Fruit fly (Drosophila melanogaster) whole organism, embryonic: Measurements from ENCODE around the gene TpnC25D.

Experiments
- Ada2b ChIP-seq: fragments of 200-800 bp; sonication (Bioruptor generic); IDR thresholded peaks from 2 replicates; pipeline ENCODE4 v1.3.6; 2022; ENCODE audit warnings: missing biosample characterization, missing genetic modification characterization
- Blimp-1 ChIP-seq: fragments of 200-800 bp; sonication (Bioruptor generic); optimal IDR thresholded peaks from 3 replicates; lab custom pipeline; 2018; ENCODE audit warnings: missing biosample characterization, missing genetic modification characterization, mild to moderate bottlenecking, moderate library complexity, missing genetic modification reagents
- Bteb2 ChIP-seq: fragments of 200-800 bp; sonication (Bioruptor generic); optimal IDR thresholded peaks from 2 replicates; lab custom pipeline; 2016; ENCODE audit warnings: missing biosample characterization, missing genetic modification characterization
- CG10979 ChIP-seq: fragments of 200-800 bp; sonication (Bioruptor generic); optimal IDR thresholded peaks from 2 replicates; lab custom pipeline; 2018; ENCODE audit warnings: missing biosample characterization, mild to moderate bottlenecking, missing genetic modification characterization, moderate library complexity
- CG11696 ChIP-seq: fragments of 200-800 bp; sonication (Bioruptor generic); IDR thresholded peaks from 2 replicates; pipeline ENCODE4 v1.3.6; 2022; ENCODE audit warnings: missing biosample characterization, missing genetic modification characterization
- CG12391 ChIP-seq: fragments of 200-800 bp; sonication (Bioruptor generic); optimal IDR thresholded peaks from 3 replicates; lab custom pipeline; 2018; ENCODE audit warnings: missing biosample characterization, mild to moderate bottlenecking, missing genetic modification characterization, moderate library complexity
- CG17328 ChIP-seq: fragments of 200-800 bp; sonication (Bioruptor generic); IDR thresholded peaks from 2 replicates; pipeline ENCODE4 v1.3.6; 2022; ENCODE audit warnings: missing biosample characterization, missing genetic modification characterization
- CG17359 ChIP-seq: fragments of 200-800 bp; sonication (Bioruptor generic); optimal IDR thresholded peaks from 3 replicates; lab custom pipeline; 2018; ENCODE audit warnings: missing biosample characterization, mild to moderate bottlenecking, missing genetic modification characterization, moderate library complexity
- CG17829 ChIP-seq: fragments of 200-800 bp; optimal IDR thresholded peaks from 2 replicates; lab custom pipeline; 2019; ENCODE audit warnings: missing biosample characterization, mild to moderate bottlenecking, missing genetic modification characterization, moderate library complexity
- CG18262 ChIP-seq: fragments of 200-800 bp; optimal IDR thresholded peaks from 3 replicates; lab custom pipeline; 2019; ENCODE audit warnings: missing biosample characterization, mild to moderate bottlenecking, missing genetic modification characterization, moderate library complexity
- CG8765 ChIP-seq: fragments of 200-800 bp; sonication (Bioruptor generic); IDR thresholded peaks from 2 replicates; pipeline ENCODE4 v1.3.6; 2022; ENCODE audit warnings: missing biosample characterization, missing genetic modification characterization
- Doc2 ChIP-seq: fragments of 200-800 bp; sonication (Bioruptor generic); IDR thresholded peaks from 2 replicates; pipeline ENCODE4 v1.3.6; 2022; ENCODE audit warnings: missing biosample characterization, missing genetic modification characterization
- H15 ChIP-seq: fragments of 200-800 bp; sonication (Bioruptor generic); IDR thresholded peaks from 3 replicates; pipeline ENCODE4 v1.3.6; 2022; ENCODE audit warnings: missing biosample characterization, missing genetic modification characterization
- H2.0 ChIP-seq: fragments of 200-800 bp; sonication (Bioruptor generic); IDR thresholded peaks from 2 replicates; pipeline ENCODE4 v1.3.6; 2022; ENCODE audit warnings: missing biosample characterization, missing genetic modification characterization
- Med ChIP-seq: fragments of 200-800 bp; sonication (Bioruptor generic); peaks from one replicate; lab custom pipeline; 2016; ENCODE audit warnings: missing biosample characterization, missing genetic modification characterization, mild to moderate bottlenecking, inconsistent platforms, moderate library complexity
- Pdp1 ChIP-seq, 2 experiments: fragments of 200-800 bp; sonication (Bioruptor generic); optimal IDR thresholded peaks; 3 replicates each; lab custom pipeline; 2016; ENCODE audit warnings: missing biosample characterization in 2 of 2, missing genetic modification characterization in 2 of 2, mild to moderate bottlenecking in 1 of 2, moderate library complexity in 1 of 2
- Ptx1 ChIP-seq: fragments of 200-800 bp; sonication (Bioruptor generic); IDR thresholded peaks from 2 replicates; pipeline ENCODE4 v1.3.6; 2022; ENCODE audit warnings: missing biosample characterization, missing genetic modification characterization
- Xrp1 ChIP-seq: fragments of 200-800 bp; sonication (Bioruptor generic); IDR thresholded peaks from 2 replicates; pipeline ENCODE4 v1.3.6; 2022; ENCODE audit warnings: missing biosample characterization, missing genetic modification characterization
- ap ChIP-seq: fragments of 200-800 bp; sonication (Bioruptor generic); IDR thresholded peaks from 2 replicates; pipeline ENCODE4 v1.3.6; 2022; ENCODE audit warnings: missing biosample characterization, missing genetic modification characterization
- bsh ChIP-seq, 2 experiments: fragments of 200-800 bp; sonication (Bioruptor generic); optimal IDR thresholded peaks; 2 replicates each; lab custom pipeline; 2017 to 2018; ENCODE audit warnings: mild to moderate bottlenecking in 2 of 2, missing biosample characterization in 2 of 2, missing genetic modification characterization in 2 of 2, moderate library complexity in 1 of 2
- dm ChIP-seq: fragments of 200-800 bp; sonication (Bioruptor generic); optimal IDR thresholded peaks from 3 replicates; lab custom pipeline; 2016; ENCODE audit warnings: missing biosample characterization, missing genetic modification characterization
- ems ChIP-seq: fragments of 200-800 bp; sonication (Bioruptor generic); optimal IDR thresholded peaks from 3 replicates; lab custom pipeline; 2016; ENCODE audit warnings: missing biosample characterization, missing genetic modification characterization
- esg ChIP-seq: fragments of 200-800 bp; sonication (Bioruptor generic); conservative IDR thresholded peaks from 2 replicates; pipeline ENCODE4 v1.3.6; 2022; ENCODE audit warnings: missing biosample characterization, missing genetic modification characterization
- eve ChIP-seq, 2 experiments: fragments of >200 bp; optimal IDR thresholded peaks; 2 replicates each; lab custom pipeline; 2017; ENCODE audit warnings: missing biosample characterization in 2 of 2, missing genetic modification characterization in 2 of 2
- gem ChIP-seq: fragments of 200-800 bp; sonication (Bioruptor generic); optimal IDR thresholded peaks from 2 replicates; lab custom pipeline; 2019; ENCODE audit warnings: missing biosample characterization, mild to moderate bottlenecking, missing genetic modification characterization, moderate library complexity
- hb ChIP-seq: fragments of 200-800 bp; sonication (Bioruptor generic); IDR thresholded peaks from 3 replicates; pipeline ENCODE4 v1.3.6; 2022; ENCODE audit warnings: missing biosample characterization, missing genetic modification characterization; ENCODE audit not compliant: partially characterized antibody
- hkb ChIP-seq, 2 experiments: fragments of 200-800 bp in 1 of 2; fragments of >200 bp in 1 of 2; sonication (Bioruptor generic) in 1 of 2; IDR thresholded peaks in 1 of 2; optimal IDR thresholded peaks in 1 of 2; 2 replicates each; pipeline versions ENCODE4 v1.3.6 to Lab custom; 2017 to 2022; ENCODE audit warnings: missing biosample characterization in 1 of 2, missing genetic modification characterization in 1 of 2
- inv ChIP-seq: fragments of 200-800 bp; sonication (Bioruptor generic); IDR thresholded peaks from 2 replicates; pipeline ENCODE4 v1.3.6; 2022; ENCODE audit warnings: missing biosample characterization, missing genetic modification characterization; ENCODE audit not compliant: partially characterized antibody
- lbe ChIP-seq: fragments of 200-800 bp; sonication (Bioruptor generic); optimal IDR thresholded peaks from 2 replicates; lab custom pipeline; 2016; ENCODE audit warnings: missing biosample characterization, mild to moderate bottlenecking, missing genetic modification characterization
- lilli ChIP-seq: fragments of 200-800 bp; sonication (Bioruptor generic); optimal IDR thresholded peaks from 3 replicates; lab custom pipeline; 2016; ENCODE audit warnings: missing biosample characterization, missing genetic modification characterization
- mld ChIP-seq: fragments of 200-800 bp; sonication (Bioruptor generic); IDR thresholded peaks from 3 replicates; pipeline ENCODE4 v1.3.6; 2022; ENCODE audit warnings: missing biosample characterization, missing genetic modification characterization; ENCODE audit not compliant: partially characterized antibody
- otp ChIP-seq: fragments of 200-800 bp; sonication (Bioruptor generic); IDR thresholded peaks from 3 replicates; pipeline ENCODE4, ENCODE4 v1.3.6; 2022; ENCODE audit warnings: missing biosample characterization, missing genetic modification characterization
- phol ChIP-seq: fragments of 200-800 bp; sonication (Bioruptor generic); optimal IDR thresholded peaks from 3 replicates; lab custom pipeline; 2018; ENCODE audit warnings: missing biosample characterization, mild to moderate bottlenecking, missing genetic modification characterization, moderate library complexity
- psq ChIP-seq: fragments of 200-800 bp; sonication (Bioruptor generic); optimal IDR thresholded peaks from 2 replicates; lab custom pipeline; 2017; ENCODE audit warnings: missing biosample characterization, missing genetic modification characterization
- sens ChIP-seq: fragments of 200-800 bp; sonication (Bioruptor generic); peaks from one replicate; lab custom pipeline; 2016; ENCODE audit warnings: missing biosample characterization, missing genetic modification characterization
- twi ChIP-seq: fragments of 200-800 bp; optimal IDR thresholded peaks from 2 replicates; lab custom pipeline; 2019; ENCODE audit warnings: missing biosample characterization, mild to moderate bottlenecking, missing genetic modification characterization, moderate library complexity
- unpg ChIP-seq: fragments of 200-800 bp; sonication (Bioruptor generic); optimal IDR thresholded peaks from 3 replicates; lab custom pipeline; 2018; ENCODE audit warnings: missing biosample characterization, mild to moderate bottlenecking, missing genetic modification characterization, moderate library complexity

TpnC25D gene

DNA sequence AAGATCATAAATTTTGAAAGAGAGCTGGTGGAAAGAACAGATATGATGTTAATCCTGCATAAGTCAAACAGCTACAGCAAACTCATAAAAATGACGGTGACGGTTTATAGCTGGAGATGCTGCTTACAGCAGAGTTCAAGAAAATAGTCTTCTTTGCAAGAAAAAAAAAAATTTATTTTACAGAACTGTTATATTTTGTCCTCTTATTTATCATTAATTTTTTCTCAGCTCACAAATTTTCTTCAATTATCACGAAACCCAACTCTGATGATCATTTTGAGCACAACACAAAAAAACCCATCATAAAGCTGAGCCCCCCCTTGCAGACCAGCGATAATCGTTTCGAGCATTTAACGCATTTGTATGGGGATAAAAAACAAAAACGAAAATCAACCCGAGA is 14.9 kb downstream of the TpnC25D start (continued):
- TF ChIP-seq unpg (GFP tag; lab: Kevin White, UChicago), result peak; percentile 28
- peak in 1 of 2 experiments; percentile 16 for TF ChIP-seq bsh (GFP tag; optimal IDR thresholded peaks at IDR 0.05; lab: Kevin White, UChicago)
- peak; percentile 48 for TF ChIP-seq gem (tag; lab: Kevin White, UChicago)
- peak; percentile 29 for TF ChIP-seq CG17829 (tag; lab: Kevin White, UChicago)
- peak; percentile 28 for TF ChIP-seq lbe (GFP tag; lab: Kevin White, UChicago)
- TF ChIP-seq CG18262 (tag; lab: Kevin White, UChicago), result peak; percentile 33
- no peak for TF ChIP-seq mld (GFP tag; lab: Robert Waterston, UW)
- no peak for TF ChIP-seq Pdp1 (GFP tag; optimal IDR thresholded peaks at IDR 0.05; lab: Kevin White, UChicago)
- TF ChIP-seq CG10979, result peak; percentile 6
- peak in 1 of 2 experiments; percentile 73 for TF ChIP-seq eve (GFP tag; optimal IDR thresholded peaks at IDR 0.05; lab: Kevin White, UChicago)
- TF ChIP-seq dm (GFP tag; lab: Kevin White, UChicago), result no peak
- peak; percentile 32; the same call in 1 of the 2 replicates for TF ChIP-seq Ptx1 (GFP tag; lab: Robert Waterston, UW)
- peak; percentile 33; the same call in 1 of the 2 replicates for TF ChIP-seq esg (GFP tag; lab: Robert Waterston, UW)
- 0 out of 3 replicates have a peak, but pooled peaks have one; percentile 16 for TF ChIP-seq otp (GFP tag; lab: Robert Waterston, UW)
- peak; percentile 14 for TF ChIP-seq lilli (GFP tag; lab: Kevin White, UChicago)
- no peak for TF ChIP-seq psq
- TF ChIP-seq CG11696 (GFP tag; lab: Robert Waterston, UW), result peak; percentile 83
- no peak for TF ChIP-seq ems (GFP tag; lab: Kevin White, UChicago)
- peak; percentile 13 for TF ChIP-seq Blimp-1
- TF ChIP-seq H2.0, result 0 out of 2 replicates have a peak, but pooled peaks have one; percentile 31
- no peak for TF ChIP-seq Bteb2
- TF ChIP-seq sens, result peak; percentile 80
- TF ChIP-seq CG12391 (tag; lab: Kevin White, UChicago), result peak; percentile 4
- peak; percentile 5 for TF ChIP-seq phol (tag; lab: Kevin White, UChicago)
- TF ChIP-seq Ada2b (GFP tag; lab: Robert Waterston, UW), result 0 out of 2 replicates have a peak, but pooled peaks have one; percentile 19
- peak; percentile 15; the same call in 1 of the 2 replicates for TF ChIP-seq CG17328 (GFP tag; lab: Robert Waterston, UW)
- TF ChIP-seq hb (GFP tag; lab: Robert Waterston, UW), result no peak
- peak; percentile 9 for TF ChIP-seq CG17359 (tag; lab: Kevin White, UChicago)
- TF ChIP-seq Xrp1 (GFP tag; lab: Robert Waterston, UW), result peak; percentile 25; the same call in 1 of the 2 replicates
- TF ChIP-seq hkb (optimal IDR thresholded peaks at IDR 0.05; lab: Kevin White, UChicago), result no peak
- peak; percentile 50; the same call in 1 of the 2 replicates for TF ChIP-seq hkb (GFP tag; IDR thresholded peaks at IDR 0.05; lab: Robert Waterston, UW)
- TF ChIP-seq, all 482 proteins: peak for 39

- TF ChIP-seq Doc2 (no peak), Med (peak; percentile 72), twi (tag; lab: Kevin White, UChicago) (peak; percentile 72), inv (GFP tag; lab: Robert Waterston, UW) (no peak), H15 (GFP tag; lab: Robert Waterston, UW) (0 out of 3 replicates have a peak, but pooled peaks have one; percentile 11), CG8765 (GFP tag; lab: Robert Waterston, UW) (no peak), ap (no peak)
- TF ChIP-seq, all 482 proteins: peak for 3
These were observed 15.7 kb downstream of the TpnC25D start for dm6 chr2L:5232175-5232574.
